Fruit fly (Drosophila melanogaster) whole organism, embryonic: ENCODE data around the gene HipHop.

Source experiments
- Blimp-1 ChIP-seq: fragments of 200-800 bp; sonication (Bioruptor generic); optimal IDR thresholded peaks from 3 replicates; lab custom pipeline; 2018; ENCODE audit warnings: missing biosample characterization, missing genetic modification characterization, mild to moderate bottlenecking, moderate library complexity, missing genetic modification reagents
- Bteb2 ChIP-seq: fragments of 200-800 bp; sonication (Bioruptor generic); optimal IDR thresholded peaks from 2 replicates; lab custom pipeline; 2016; ENCODE audit warnings: missing biosample characterization, missing genetic modification characterization
- CG10654 ChIP-seq: fragments of 200-800 bp; sonication (Bioruptor generic); optimal IDR thresholded peaks from 2 replicates; lab custom pipeline; 2016; ENCODE audit warnings: missing biosample characterization, missing genetic modification characterization
- CG10959 ChIP-seq: fragments of 200-800 bp; sonication (Bioruptor generic); IDR thresholded peaks from 2 replicates; pipeline ENCODE4 v1.3.6; 2022; ENCODE audit warnings: missing biosample characterization, missing genetic modification characterization
- CG11093 ChIP-seq: fragments of 200-800 bp; sonication (Bioruptor generic); IDR thresholded peaks from 3 replicates; pipeline ENCODE4 v1.3.6; 2022; ENCODE audit warnings: missing biosample characterization, missing genetic modification characterization
- CG12104 ChIP-seq: fragments of 200-800 bp; sonication (Bioruptor generic); optimal IDR thresholded peaks from 3 replicates; lab custom pipeline; 2016; ENCODE audit warnings: missing biosample characterization, missing genetic modification characterization
- CG12659 ChIP-seq: fragments of 200-800 bp; sonication (Bioruptor generic); optimal IDR thresholded peaks from 3 replicates; lab custom pipeline; 2017; ENCODE audit warnings: mild to moderate bottlenecking, missing biosample characterization, missing genetic modification reagents, missing genetic modification characterization
- CG13424 ChIP-seq: fragments of 200-800 bp; sonication (Bioruptor generic); optimal IDR thresholded peaks from 2 replicates; lab custom pipeline; 2019; ENCODE audit warnings: missing biosample characterization, mild to moderate bottlenecking, missing genetic modification characterization, moderate library complexity
- CG14667 ChIP-seq: fragments of 200-800 bp; sonication (Bioruptor generic); IDR thresholded peaks from 2 replicates; pipeline ENCODE4 v1.3.6; 2022; ENCODE audit warnings: missing biosample characterization, missing genetic modification characterization
- CG14965 ChIP-seq: fragments of 200-800 bp; sonication (Bioruptor generic); optimal IDR thresholded peaks from 2 replicates; lab custom pipeline; 2016; ENCODE audit warnings: missing biosample characterization, missing genetic modification characterization, borderline replicate concordance
- CG1647 ChIP-seq: fragments of 200-800 bp; sonication (Bioruptor generic); optimal IDR thresholded peaks from 3 replicates; lab custom pipeline; 2016; ENCODE audit warnings: missing biosample characterization, missing genetic modification characterization
- CG17359 ChIP-seq: fragments of 200-800 bp; sonication (Bioruptor generic); optimal IDR thresholded peaks from 3 replicates; lab custom pipeline; 2018; ENCODE audit warnings: missing biosample characterization, mild to moderate bottlenecking, missing genetic modification characterization, moderate library complexity
- CG17568 ChIP-seq: fragments of 200-800 bp; sonication (Bioruptor generic); optimal IDR thresholded peaks from 2 replicates; lab custom pipeline; 2018; ENCODE audit warnings: missing biosample characterization, mild to moderate bottlenecking, missing genetic modification characterization, moderate library complexity
- CG17829 ChIP-seq: fragments of 200-800 bp; optimal IDR thresholded peaks from 2 replicates; lab custom pipeline; 2019; ENCODE audit warnings: missing biosample characterization, mild to moderate bottlenecking, missing genetic modification characterization, moderate library complexity
- CG18476 ChIP-seq: fragments of 200-800 bp; sonication (Bioruptor generic); optimal IDR thresholded peaks from 2 replicates; lab custom pipeline; 2016; ENCODE audit warnings: missing biosample characterization, mild to moderate bottlenecking, missing genetic modification characterization
- CG18619 ChIP-seq: fragments of 200-800 bp; sonication (Bioruptor generic); optimal IDR thresholded peaks from 3 replicates; lab custom pipeline; 2017; ENCODE audit warnings: missing biosample characterization, mild to moderate bottlenecking, missing genetic modification characterization
- CG2202 ChIP-seq: fragments of 200-800 bp; sonication (Bioruptor generic); optimal IDR thresholded peaks from 2 replicates; lab custom pipeline; 2018; ENCODE audit warnings: missing biosample characterization, mild to moderate bottlenecking, missing genetic modification characterization
- CG31224 ChIP-seq: fragments of 200-800 bp; sonication (Bioruptor generic); IDR thresholded peaks from 2 replicates; pipeline ENCODE4 v1.3.6; 2022; ENCODE audit warnings: missing biosample characterization, missing genetic modification characterization
- CG3163 ChIP-seq: fragments of 200-800 bp; sonication (Bioruptor generic); optimal IDR thresholded peaks from 3 replicates; lab custom pipeline; 2016; ENCODE audit warnings: missing biosample characterization, missing genetic modification characterization
- CG34376 ChIP-seq: fragments of 200-800 bp; sonication (Bioruptor generic); optimal IDR thresholded peaks from 2 replicates; lab custom pipeline; 2018; ENCODE audit warnings: missing biosample characterization, mild to moderate bottlenecking, missing genetic modification characterization
- CG42726 ChIP-seq: fragments of 200-800 bp; sonication (Bioruptor generic); IDR thresholded peaks from 2 replicates; pipeline ENCODE4 v1.3.6; 2022; ENCODE audit warnings: missing biosample characterization, missing genetic modification characterization; ENCODE audit not compliant: partially characterized antibody
- CG43689 ChIP-seq: fragments of 200-800 bp; sonication (Bioruptor generic); IDR thresholded peaks from 2 replicates; pipeline ENCODE4 v1.3.6; 2022; ENCODE audit warnings: missing biosample characterization, missing genetic modification characterization
- CG4424 ChIP-seq: fragments of 200-800 bp; sonication (Bioruptor generic); optimal IDR thresholded peaks from 3 replicates; lab custom pipeline; 2016; ENCODE audit warnings: missing biosample characterization, missing genetic modification characterization
- CG4707 ChIP-seq: fragments of 200-800 bp; sonication (Bioruptor generic); optimal IDR thresholded peaks from 2 replicates; lab custom pipeline; 2018; ENCODE audit warnings: missing biosample characterization, mild to moderate bottlenecking, missing genetic modification characterization, moderate library complexity
- CG6175 ChIP-seq: fragments of 200-800 bp; sonication (Bioruptor generic); IDR thresholded peaks from 3 replicates; pipeline ENCODE4 v1.3.6; 2022; ENCODE audit warnings: missing biosample characterization, missing genetic modification characterization
- CG6765 ChIP-seq: fragments of 200-800 bp; sonication (Bioruptor generic); optimal IDR thresholded peaks from 3 replicates; lab custom pipeline; 2017; ENCODE audit warnings: missing biosample characterization, mild to moderate bottlenecking, missing genetic modification characterization
- CG7839 ChIP-seq: fragments of 200-800 bp; sonication (Bioruptor generic); optimal IDR thresholded peaks from 3 replicates; lab custom pipeline; 2018; ENCODE audit warnings: missing biosample characterization, mild to moderate bottlenecking, missing genetic modification characterization, moderate library complexity
- CG7928 ChIP-seq: fragments of 200-800 bp; sonication (Bioruptor generic); optimal IDR thresholded peaks from 2 replicates; lab custom pipeline; 2017; ENCODE audit warnings: missing biosample characterization, mild to moderate bottlenecking, missing genetic modification characterization
- D19B ChIP-seq: fragments of 200-800 bp; sonication (Bioruptor generic); optimal IDR thresholded peaks from 2 replicates; lab custom pipeline; 2017; ENCODE audit warnings: missing biosample characterization, mild to moderate bottlenecking, missing genetic modification characterization
- Deaf1 ChIP-seq: fragments of 200-800 bp; optimal IDR thresholded peaks from 3 replicates; lab custom pipeline; 2019; ENCODE audit warnings: missing biosample characterization, mild to moderate bottlenecking, missing genetic modification characterization, moderate library complexity
- Dip2 ChIP-seq: fragments of 200-800 bp; sonication (Bioruptor generic); IDR thresholded peaks from 2 replicates; pipeline ENCODE4 v1.3.6; 2022; ENCODE audit warnings: missing biosample characterization, missing genetic modification characterization
- Eip74EF ChIP-seq, 2 experiments: fragments of 200-800 bp in 1 of 2; fragments of >200 bp in 1 of 2; sonication (Bioruptor generic) in 1 of 2; optimal IDR thresholded peaks; 2 replicates each; lab custom pipeline; 2017 to 2019; ENCODE audit warnings: missing biosample characterization in 2 of 2, missing genetic modification characterization in 2 of 2, mild to moderate bottlenecking in 1 of 2, moderate library complexity in 1 of 2
- H15 ChIP-seq: fragments of 200-800 bp; sonication (Bioruptor generic); IDR thresholded peaks from 3 replicates; pipeline ENCODE4 v1.3.6; 2022; ENCODE audit warnings: missing biosample characterization, missing genetic modification characterization
- HmgZ ChIP-seq: fragments of 200-800 bp; sonication (Bioruptor generic); optimal IDR thresholded peaks from 2 replicates; lab custom pipeline; 2018; ENCODE audit warnings: missing biosample characterization, mild to moderate bottlenecking, missing genetic modification characterization
- Hr78 ChIP-seq, 2 experiments: fragments of 200-800 bp in 1 of 2; fragments of >200 bp in 1 of 2; sonication (Bioruptor generic) in 1 of 2; optimal IDR thresholded peaks; 2 replicates each; lab custom pipeline; 2017 to 2019; ENCODE audit warnings: missing biosample characterization in 2 of 2, missing genetic modification characterization in 2 of 2, mild to moderate bottlenecking in 1 of 2, moderate library complexity in 1 of 2
- Mes4 ChIP-seq: fragments of 200-800 bp; sonication (Bioruptor generic); optimal IDR thresholded peaks from 2 replicates; lab custom pipeline; 2016; ENCODE audit warnings: missing biosample characterization, missing genetic modification characterization
- Vsx1 ChIP-seq: fragments of 200-800 bp; sonication (Bioruptor generic); optimal IDR thresholded peaks from 2 replicates; lab custom pipeline; 2017; ENCODE audit warnings: missing biosample characterization, mild to moderate bottlenecking, missing genetic modification characterization, missing genetic modification reagents
- amos ChIP-seq: fragments of 200-800 bp; sonication (Bioruptor generic); IDR thresholded peaks from 2 replicates; pipeline ENCODE4 v1.3.6; 2022; ENCODE audit warnings: missing biosample characterization, missing genetic modification characterization; ENCODE audit not compliant: partially characterized antibody
- btn ChIP-seq: fragments of 200-800 bp; sonication (Bioruptor generic); optimal IDR thresholded peaks from 2 replicates; lab custom pipeline; 2016; ENCODE audit warnings: missing biosample characterization, missing genetic modification characterization
- dmrt11E ChIP-seq: fragments of 200-800 bp; sonication (Bioruptor generic); optimal IDR thresholded peaks from 3 replicates; lab custom pipeline; 2018; ENCODE audit warnings: missing biosample characterization, mild to moderate bottlenecking, missing genetic modification characterization, moderate library complexity
- eyg ChIP-seq: fragments of 200-800 bp; sonication (Bioruptor generic); optimal IDR thresholded peaks from 3 replicates; lab custom pipeline; 2016; ENCODE audit warnings: missing biosample characterization, missing genetic modification characterization
- fd102C ChIP-seq: fragments of 200-800 bp; sonication (Bioruptor generic); optimal IDR thresholded peaks from 2 replicates; lab custom pipeline; 2018; ENCODE audit warnings: missing biosample characterization, mild to moderate bottlenecking, missing genetic modification characterization, moderate library complexity
- gcm ChIP-seq: fragments of 200-800 bp; sonication (Bioruptor generic); optimal IDR thresholded peaks from 2 replicates; lab custom pipeline; 2019; ENCODE audit warnings: missing biosample characterization, mild to moderate bottlenecking, missing genetic modification characterization, moderate library complexity
- gem ChIP-seq: fragments of 200-800 bp; sonication (Bioruptor generic); optimal IDR thresholded peaks from 2 replicates; lab custom pipeline; 2019; ENCODE audit warnings: missing biosample characterization, mild to moderate bottlenecking, missing genetic modification characterization, moderate library complexity
- seq ChIP-seq: fragments of 200-800 bp; sonication (Bioruptor generic); IDR thresholded peaks from 2 replicates; pipeline ENCODE4 v1.3.6; 2022; ENCODE audit warnings: missing biosample characterization, missing genetic modification characterization
- sima ChIP-seq: fragments of 200-800 bp; sonication (Bioruptor generic); optimal IDR thresholded peaks from 2 replicates; lab custom pipeline; 2016; ENCODE audit warnings: missing biosample characterization, missing genetic modification characterization
- ssp ChIP-seq: fragments of 200-800 bp; sonication (Bioruptor generic); IDR thresholded peaks from 2 replicates; pipeline ENCODE4 v1.3.6; 2022; ENCODE audit warnings: missing biosample characterization, missing genetic modification characterization
- unpg ChIP-seq: fragments of 200-800 bp; sonication (Bioruptor generic); optimal IDR thresholded peaks from 3 replicates; lab custom pipeline; 2018; ENCODE audit warnings: missing biosample characterization, mild to moderate bottlenecking, missing genetic modification characterization, moderate library complexity

The HipHop gene

dm6 chr3L:18813963-18814647 lies 6.9 kb upstream of the HipHop start (continued):
- peak; percentile 67 for TF ChIP-seq gem (tag; lab: Kevin White, UChicago)
- TF ChIP-seq HmgZ (tag; lab: Kevin White, UChicago), result peak; percentile 81
- no peak for TF ChIP-seq CG6175 (GFP tag; lab: Robert Waterston, UW)
- peak; percentile 20 for TF ChIP-seq fd102C (GFP tag; lab: Kevin White, UChicago)
- TF ChIP-seq amos (GFP tag; lab: Robert Waterston, UW), result no peak
- TF ChIP-seq CG14965 (GFP tag; lab: Kevin White, UChicago), result peak; percentile 26
- TF ChIP-seq CG12659 (GFP tag; lab: Kevin White, UChicago), result peak; percentile 59
- peak; percentile 71 for TF ChIP-seq CG17359
- TF ChIP-seq Hr78 (GFP tag; optimal IDR thresholded peaks at IDR 0.05; lab: Kevin White, UChicago), result peak in 1 of 2 experiments; percentile 19
- TF ChIP-seq CG6765 (GFP tag; lab: Kevin White, UChicago), result peak; percentile 60
- TF ChIP-seq CG3163, result peak; percentile 57
- TF ChIP-seq Blimp-1, result peak; percentile 51
- TF ChIP-seq CG17829 (tag; lab: Kevin White, UChicago), result peak; percentile 30
- TF ChIP-seq gcm (GFP tag; lab: Kevin White, UChicago), result peak; percentile 34
- peak; percentile 60 for TF ChIP-seq unpg (GFP tag; lab: Kevin White, UChicago)
- TF ChIP-seq CG12104 (GFP tag; lab: Kevin White, UChicago), result peak; percentile 45
- TF ChIP-seq CG2202 (tag; lab: Kevin White, UChicago), result peak; percentile 42
- peak; percentile 79 for TF ChIP-seq CG34376 (GFP tag; lab: Kevin White, UChicago)
- no peak for TF ChIP-seq CG4707 (GFP tag; lab: Kevin White, UChicago)
- no peak for TF ChIP-seq Dip2 (GFP tag; lab: Robert Waterston, UW)
- TF ChIP-seq CG10959 (GFP tag; lab: Robert Waterston, UW), result no peak
- peak; percentile 37 for TF ChIP-seq btn (GFP tag; lab: Kevin White, UChicago)
- peak; percentile 56; the same call in 1 of the 2 replicates for TF ChIP-seq seq
- peak; percentile 3 for TF ChIP-seq D19B
- no peak; the same call in 2 of the 3 replicates for TF ChIP-seq H15 (GFP tag; lab: Robert Waterston, UW)
- TF ChIP-seq CG11093 (GFP tag; lab: Robert Waterston, UW), result no peak; the same call in 2 of the 3 replicates
- peak; percentile 76 for TF ChIP-seq Vsx1 (GFP tag; lab: Kevin White, UChicago)
- no peak for TF ChIP-seq CG1647 (GFP tag; lab: Kevin White, UChicago)
- TF ChIP-seq Bteb2 (GFP tag; lab: Kevin White, UChicago), result peak; percentile 55
- no peak for TF ChIP-seq CG42726 (GFP tag; lab: Robert Waterston, UW)
- TF ChIP-seq CG18476 (GFP tag; lab: Kevin White, UChicago), result peak; percentile 26
- TF ChIP-seq Mes4, result peak; percentile 35
- TF ChIP-seq sima (GFP tag; lab: Kevin White, UChicago), result no peak
- TF ChIP-seq CG7928 (GFP tag; lab: Kevin White, UChicago), result peak; percentile 2
- peak; percentile 79 for TF ChIP-seq CG17568
- peak; percentile 18 for TF ChIP-seq CG10654 (GFP tag; lab: Kevin White, UChicago)
- TF ChIP-seq CG18619, result peak; percentile 40
- TF ChIP-seq CG14667 (GFP tag; lab: Robert Waterston, UW), result no peak
- TF ChIP-seq CG7839, result no peak
- no peak for TF ChIP-seq ssp (GFP tag; lab: Robert Waterston, UW)
- no peak for TF ChIP-seq CG31224 (GFP tag; lab: Robert Waterston, UW)
- peak; percentile 21 for TF ChIP-seq dmrt11E (tag; lab: Kevin White, UChicago)
- peak; percentile 70 for TF ChIP-seq eyg
- peak; percentile 46 for TF ChIP-seq CG4424 (GFP tag; lab: Kevin White, UChicago)
- TF ChIP-seq CG13424 (tag; lab: Kevin White, UChicago), result peak; percentile 57
- TF ChIP-seq Eip74EF (GFP tag; optimal IDR thresholded peaks at IDR 0.05; lab: Kevin White, UChicago), result peak in 1 of 2 experiments; percentile 45
- TF ChIP-seq Deaf1, result no peak
- TF ChIP-seq CG43689 (GFP tag; lab: Robert Waterston, UW), result no peak
